Fruit fly (Drosophila melanogaster): ENCODE data around the gene CG5194.

The CG5194 gene

DNA sequence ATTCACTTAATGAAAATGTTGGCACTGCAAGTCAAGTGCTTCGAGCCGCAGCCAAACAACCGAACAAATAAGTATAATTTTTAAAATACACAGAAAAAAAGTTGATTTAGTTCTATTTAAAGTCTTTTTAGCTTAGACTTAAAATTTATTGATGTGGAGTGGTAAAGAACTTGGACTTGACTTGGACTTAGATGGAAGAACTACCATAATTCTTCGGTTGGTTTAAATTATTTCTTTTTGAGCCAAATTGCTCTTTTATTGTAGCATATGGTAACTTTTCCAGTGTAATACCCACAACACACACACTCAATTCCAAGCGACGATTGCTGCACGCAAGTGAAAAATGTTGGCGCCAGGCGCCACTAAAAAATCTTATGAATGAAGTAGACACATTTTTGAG, 18.4 kb upstream of the CG5194 start (continued):
- TF ChIP-seq dan (GFP tag; IDR thresholded peaks at IDR 0.05) (no peak), H2.0 (GFP tag; IDR thresholded peaks at IDR 0.05) (no peak), CG6689 (GFP tag; IDR thresholded peaks at IDR 0.05) (0 out of 2 replicates have a peak, but pooled peaks have one; percentile 33), grn (GFP tag; optimal IDR thresholded peaks at IDR 0.05) (no peak), kah (GFP tag; optimal IDR thresholded peaks at IDR 0.05) (no peak), CG6654 (GFP tag; optimal IDR thresholded peaks at IDR 0.05) (no peak), slp2 (GFP tag; optimal IDR thresholded peaks at IDR 0.05) (peak; percentile 19), Hey (tag; optimal IDR thresholded peaks at IDR 0.05) (no peak), caup (GFP tag; optimal IDR thresholded peaks at IDR 0.05; ENCODE audit: severe bottlenecking) (no peak), CG13894 (tag; optimal IDR thresholded peaks at IDR 0.05) (no peak), Dbx (GFP tag; IDR thresholded peaks at IDR 0.05) (no peak), CG8924 (tag; optimal IDR thresholded peaks at IDR 0.05) (peak; percentile 69), nerfin-2 (GFP tag; IDR thresholded peaks at IDR 0.05; ENCODE audit: partially characterized antibody) (no peak), slou (GFP tag; optimal IDR thresholded peaks at IDR 0.05) (no peak), PHDP (tag; optimal IDR thresholded peaks at IDR 0.05) (peak; percentile 36), Nf-YA (GFP tag; IDR thresholded peaks at IDR 0.05) (no peak), ERR (GFP tag; optimal IDR thresholded peaks at IDR 0.05) (no peak), Sry-β (GFP tag; optimal IDR thresholded peaks at IDR 0.05) (no peak), CG10267 (tag; optimal IDR thresholded peaks at IDR 0.05) (peak; percentile 59), Deaf1 (tag; optimal IDR thresholded peaks at IDR 0.05) (no peak), pros (GFP tag; optimal IDR thresholded peaks at IDR 0.05) (no peak), Tbp (GFP tag; optimal IDR thresholded peaks at IDR 0.05) (no peak), D (optimal IDR thresholded peaks at IDR 0.05) (no peak), D (GFP tag; optimal IDR thresholded peaks at IDR 0.05) (peak; percentile 38), hbn (GFP tag; IDR thresholded peaks at IDR 0.05; ENCODE audit: partially characterized antibody) (no peak), CG12942 (GFP tag; optimal IDR thresholded peaks at IDR 0.05) (no peak), HLH54F (GFP tag; optimal IDR thresholded peaks at IDR 0.05) (no peak), zfh2 (GFP tag; optimal IDR thresholded peaks at IDR 0.05) (no peak), usp (GFP tag; optimal IDR thresholded peaks at IDR 0.05) (no peak), kni (GFP tag; optimal IDR thresholded peaks at IDR 0.05) (no peak), CG2712 (tag; optimal IDR thresholded peaks at IDR 0.05) (peak; percentile 56), CG11723 (GFP tag; optimal IDR thresholded peaks at IDR 0.05) (peak; percentile 0), YL-1 (GFP tag; optimal IDR thresholded peaks at IDR 0.05) (no peak), CG10431 (GFP tag; optimal IDR thresholded peaks at IDR 0.05) (no peak), hb (GFP tag; IDR thresholded peaks at IDR 0.05; ENCODE audit: partially characterized antibody) (no peak), Nf-YB (GFP tag; optimal IDR thresholded peaks at IDR 0.05) (no peak), Trl (optimal IDR thresholded peaks at IDR 0.05) (no peak), Trl (GFP tag; optimal IDR thresholded peaks at IDR 0.05) (peak; percentile 31), oc (tag; optimal IDR thresholded peaks at IDR 0.05) (no peak), CG33213 (GFP tag; optimal IDR thresholded peaks at IDR 0.05) (no peak), CG4617 (GFP tag; optimal IDR thresholded peaks at IDR 0.05; ENCODE audit: borderline replicate concordance) (no peak), Chrac-16 (GFP tag; optimal IDR thresholded peaks at IDR 0.05) (peak; percentile 21), Dref (GFP tag; IDR thresholded peaks at IDR 0.05) (no peak), Blimp-1 (GFP tag; optimal IDR thresholded peaks at IDR 0.05) (peak; percentile 5), phol (tag; optimal IDR thresholded peaks at IDR 0.05) (peak; percentile 59), bowl (GFP tag; IDR thresholded peaks at IDR 0.05) (no peak), CG12391 (tag; optimal IDR thresholded peaks at IDR 0.05) (peak; percentile 68), emc (GFP tag; optimal IDR thresholded peaks at IDR 0.05) (no peak), CG1792 (GFP tag; optimal IDR thresholded peaks at IDR 0.05) (no peak), MBD-R2 (GFP tag; IDR thresholded peaks at IDR 0.05) (no peak), CG18599 (GFP tag; optimal IDR thresholded peaks at IDR 0.05) (no peak), sd (tag; optimal IDR thresholded peaks at IDR 0.05) (no peak)

Measured in whole organism, embryonic.